Worm (Caenorhabditis elegans): ENCODE data around the gene F57F4.2.

- TF ChIP-seq F10E7.11 (tag; optimal IDR thresholded peaks at IDR 0.05) (no peak), ama-1 (optimal IDR thresholded peaks at IDR 0.05) (no peak), ama-1 (GFP tag; optimal IDR thresholded peaks at IDR 0.05) (no peak), mcd-1 (GFP tag; IDR thresholded peaks at IDR 0.05) (no peak), nhr-90 (tag; optimal IDR thresholded peaks at IDR 0.05) (no peak), bed-2 (GFP tag; IDR thresholded peaks at IDR 0.05) (no peak), B0336.3 (GFP tag; IDR thresholded peaks at IDR 0.05) (no peak), efl-1 (GFP tag; optimal IDR thresholded peaks at IDR 0.05) (no peak), lag-1 (GFP tag; IDR thresholded peaks at IDR 0.05) (no peak), F49E8.2 (tag; optimal IDR thresholded peaks at IDR 0.05; ENCODE audit: insufficient read depth) (no peak), egl-18 (GFP tag; IDR thresholded peaks at IDR 0.05) (no peak)
Observed at ce11 chrV:6413057-6413456, 23.5 kb upstream of the F57F4.2 start.
